Worm (Caenorhabditis elegans): Measurements from ENCODE around the gene F07E5.9.
"Not testable (repeated sequence)": the region's sequence is repeated elsewhere in the genome, so short reads cannot be mapped to it uniquely, and the experiment has no call there.

Gene F07E5.9

ce11 chrII:2067451-2068021 lies 12.8 kb downstream of the F07E5.9 start, which contains the start of gene F07E5.12:
F07E5.12 (plus strand) TSS chrII:2067971.
- TF ChIP-seq efl-1 (optimal IDR thresholded peaks at IDR 0.05), result not testable (repeated sequence)
- TF ChIP-seq efl-1 (GFP tag; optimal IDR thresholded peaks at IDR 0.05 in 1 of 2), result peak in 1 of 2 experiments; percentile 60

- TF ChIP-seq ceh-88 (GFP tag; IDR thresholded peaks at IDR 0.05), result no peak
- no peak for TF ChIP-seq efl-1 (optimal IDR thresholded peaks at IDR 0.05)
- TF ChIP-seq efl-1 (GFP tag; optimal IDR thresholded peaks at IDR 0.05 in 1 of 2), result peak in 1 of 2 experiments; percentile 68
These were observed 15.8 kb downstream of the F07E5.9 start, which contains the start of gene fbxb-6 for ce11 chrII:2064497-2064896. fbxb-6 (plus strand) TSS chrII:2064797.

ce11 chrII:2063989-2064388 lies 16.3 kb downstream of the F07E5.9 start, which contains the start of gene F07E5.13:
F07E5.13 (minus strand) TSS chrII:2064089.
- TF ChIP-seq rnt-1 (tag; optimal IDR thresholded peaks at IDR 0.05) (no peak), grh-1 (GFP tag; IDR thresholded peaks at IDR 0.05) (no peak), efl-3 (GFP tag; optimal IDR thresholded peaks at IDR 0.05) (no peak), ceh-82 (tag; optimal IDR thresholded peaks at IDR 0.05) (no peak), mab-9 (GFP tag; IDR thresholded peaks at IDR 0.05) (no peak), nhr-11 (tag; optimal IDR thresholded peaks at IDR 0.05) (no peak)

ce11 chrII:2058985-2059384 lies 21.3 kb downstream of the F07E5.9 start, which contains the start of gene F07E5.5:
F07E5.5 (minus strand) TSS chrII:2059070.
- TF ChIP-seq aly-2 (tag; optimal IDR thresholded peaks at IDR 0.05) (no peak), swsn-7 (tag; optimal IDR thresholded peaks at IDR 0.05) (peak; percentile 51), C34B4.2 (tag; optimal IDR thresholded peaks at IDR 0.05) (no peak), nhr-90 (tag; optimal IDR thresholded peaks at IDR 0.05; ENCODE audit: poor library complexity) (no peak), unc-130 (tag; optimal IDR thresholded peaks at IDR 0.05) (peak; percentile 79), blmp-1 (tag; optimal IDR thresholded peaks at IDR 0.05) (peak; percentile 13), nhr-20 (tag; optimal IDR thresholded peaks at IDR 0.05) (no peak), C16A3.4 (tag; optimal IDR thresholded peaks at IDR 0.05) (peak; percentile 46), nhr-28 (tag; optimal IDR thresholded peaks at IDR 0.05) (no peak), efl-3 (GFP tag; optimal IDR thresholded peaks at IDR 0.05) (no peak), ztf-4 (tag; optimal IDR thresholded peaks at IDR 0.05) (no peak), ama-1 (optimal IDR thresholded peaks at IDR 0.05) (no peak), ztf-11 (tag; optimal IDR thresholded peaks at IDR 0.05) (no peak), ces-1 (GFP tag; optimal IDR thresholded peaks at IDR 0.05) (no peak), mdl-1 (tag; optimal IDR thresholded peaks at IDR 0.05) (peak in 1 of 2 experiments; percentile 14), fkh-4 (tag; optimal IDR thresholded peaks at IDR 0.05; ENCODE audit: borderline replicate concordance) (no peak), nhr-11 (tag; optimal IDR thresholded peaks at IDR 0.05) (peak; percentile 14), ceh-90 (tag; optimal IDR thresholded peaks at IDR 0.05) (no peak), lin-13 (GFP tag; optimal IDR thresholded peaks at IDR 0.05) (peak; percentile 4), lin-14 (GFP tag; optimal IDR thresholded peaks at IDR 0.05) (no peak), fkh-10 (GFP tag; optimal IDR thresholded peaks at IDR 0.05) (no peak), snpc-4 (tag; optimal IDR thresholded peaks at IDR 0.05) (peak; percentile 23), ceh-88 (GFP tag; IDR thresholded peaks at IDR 0.05) (no peak), irx-1 (tag; optimal IDR thresholded peaks at IDR 0.05) (no peak), lin-15B (tag; optimal IDR thresholded peaks at IDR 0.05) (peak; percentile 41), aha-1 (tag; optimal IDR thresholded peaks at IDR 0.05) (no peak), nhr-77 (tag; optimal IDR thresholded peaks at IDR 0.05) (no peak), nhr-76 (tag; optimal IDR thresholded peaks at IDR 0.05) (no peak), zag-1 (tag; optimal IDR thresholded peaks at IDR 0.05) (no peak), dpl-1 (GFP tag; optimal IDR thresholded peaks at IDR 0.05) (peak; percentile 54 to 78 (median 74)), vab-15 (tag; optimal IDR thresholded peaks at IDR 0.05) (peak; percentile 27), jun-1 (tag; optimal IDR thresholded peaks at IDR 0.05) (no peak), snu-23 (GFP tag; optimal IDR thresholded peaks at IDR 0.05) (no peak), pax-3 (tag; optimal IDR thresholded peaks at IDR 0.05) (no peak), lin-35 (GFP tag; optimal IDR thresholded peaks at IDR 0.05) (peak; percentile 61 to 77), hlh-17 (GFP tag; optimal IDR thresholded peaks at IDR 0.05; ENCODE audit: borderline replicate concordance) (no peak), pag-3 (tag; optimal IDR thresholded peaks at IDR 0.05; ENCODE audit: borderline replicate concordance, insufficient read depth) (no peak), skn-1 (tag; optimal IDR thresholded peaks at IDR 0.05) (peak; percentile 55), C04F5.9 (tag; optimal IDR thresholded peaks at IDR 0.05) (no peak), nhr-47 (tag; optimal IDR thresholded peaks at IDR 0.05) (no peak)

All from whole organism, L1 larva.